Worm (Caenorhabditis elegans): ENCODE data around the gene W09C2.9.

DNA sequence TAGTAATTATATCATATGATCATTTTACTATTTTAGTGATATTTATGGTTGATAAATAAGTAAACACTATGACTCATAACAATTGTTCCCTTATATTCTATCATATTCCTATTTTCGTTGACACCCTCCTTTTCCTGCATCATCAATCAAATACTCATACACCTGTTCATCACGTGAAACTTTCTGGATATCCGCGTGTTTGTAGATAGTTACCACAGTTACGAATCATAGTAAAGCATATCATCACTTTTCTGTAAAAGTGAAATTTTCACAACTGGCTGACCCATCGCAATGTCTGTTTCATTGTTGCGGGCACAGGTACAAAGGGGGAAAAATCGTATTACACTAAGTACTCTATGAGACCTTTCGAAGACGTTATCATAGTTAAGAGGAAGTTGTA lies 10.7 kb upstream of the W09C2.9 start:
- TF ChIP-seq mep-1 (tag; optimal IDR thresholded peaks at IDR 0.05) (no peak), mab-5 (tag; optimal IDR thresholded peaks at IDR 0.05) (no peak), blmp-1 (tag; optimal IDR thresholded peaks at IDR 0.05) (no peak), drap-1 (GFP tag; optimal IDR thresholded peaks at IDR 0.05) (no peak), unc-39 (tag; optimal IDR thresholded peaks at IDR 0.05) (no peak), unc-62 (GFP tag; optimal IDR thresholded peaks at IDR 0.05) (no peak), ces-1 (GFP tag; optimal IDR thresholded peaks at IDR 0.05) (no peak), elt-1 (tag; optimal IDR thresholded peaks at IDR 0.05; ENCODE audit: borderline replicate concordance, insufficient read depth) (no peak), snpc-4 (tag; optimal IDR thresholded peaks at IDR 0.05) (no peak), sptf-1 (tag; optimal IDR thresholded peaks at IDR 0.05) (no peak), pha-4 (tag; optimal IDR thresholded peaks at IDR 0.05) (no peak), ceh-83 (GFP tag; optimal IDR thresholded peaks at IDR 0.05) (no peak)

Data from whole organism, mixed stage, embryonic.